Worm (Caenorhabditis elegans): ENCODE measurements around the gene C18A3.10.

Gene C18A3.10

ce11 chrII:5725094-5725493 lies 9.4 kb upstream of the C18A3.10 start (continued):
- TF ChIP-seq tbx-2 (tag; optimal IDR thresholded peaks at IDR 0.05) (peak; percentile 36), snu-23 (GFP tag; optimal IDR thresholded peaks at IDR 0.05) (peak; percentile 61), nhr-47 (tag; optimal IDR thresholded peaks at IDR 0.05) (peak; percentile 51), lsy-2 (tag; optimal IDR thresholded peaks at IDR 0.05) (peak in 1 of 2 experiments; percentile 71), mef-2 (tag; optimal IDR thresholded peaks at IDR 0.05) (no peak), lin-35 (GFP tag; optimal IDR thresholded peaks at IDR 0.05) (peak in 1 of 2 experiments; percentile 67), fkh-10 (GFP tag; optimal IDR thresholded peaks at IDR 0.05) (peak; percentile 85), nhr-20 (tag; optimal IDR thresholded peaks at IDR 0.05) (no peak), egl-13 (tag; optimal IDR thresholded peaks at IDR 0.05) (peak; percentile 60), irx-1 (tag; optimal IDR thresholded peaks at IDR 0.05) (peak; percentile 5), F16B12.6 (tag; optimal IDR thresholded peaks at IDR 0.05) (peak; percentile 6), nhr-77 (tag; optimal IDR thresholded peaks at IDR 0.05) (peak; percentile 1), fkh-8 (tag; optimal IDR thresholded peaks at IDR 0.05) (peak; percentile 95), ceh-8 (GFP tag; optimal IDR thresholded peaks at IDR 0.05) (peak; percentile 38), lin-14 (GFP tag; optimal IDR thresholded peaks at IDR 0.05) (peak; percentile 93), efl-1 (optimal IDR thresholded peaks at IDR 0.05) (peak; percentile 15 to 37), efl-1 (GFP tag; optimal IDR thresholded peaks at IDR 0.05 in 1 of 2) (no peak), ceh-88 (GFP tag; IDR thresholded peaks at IDR 0.05) (no peak), nhr-71 (tag; optimal IDR thresholded peaks at IDR 0.05) (peak; percentile 48), lin-15B (tag; optimal IDR thresholded peaks at IDR 0.05) (peak; percentile 15), unc-130 (tag; optimal IDR thresholded peaks at IDR 0.05) (no peak), ztf-11 (tag; optimal IDR thresholded peaks at IDR 0.05) (no peak), mep-1 (tag; optimal IDR thresholded peaks at IDR 0.05) (peak; percentile 46), isw-1 (GFP tag; IDR thresholded peaks at IDR 0.05) (peak; percentile 58), xbp-1 (tag; optimal IDR thresholded peaks at IDR 0.05) (peak; percentile 29), ets-5 (GFP tag; IDR thresholded peaks at IDR 0.05) (no peak), C16A3.4 (tag; optimal IDR thresholded peaks at IDR 0.05) (peak; percentile 42)

DNA sequence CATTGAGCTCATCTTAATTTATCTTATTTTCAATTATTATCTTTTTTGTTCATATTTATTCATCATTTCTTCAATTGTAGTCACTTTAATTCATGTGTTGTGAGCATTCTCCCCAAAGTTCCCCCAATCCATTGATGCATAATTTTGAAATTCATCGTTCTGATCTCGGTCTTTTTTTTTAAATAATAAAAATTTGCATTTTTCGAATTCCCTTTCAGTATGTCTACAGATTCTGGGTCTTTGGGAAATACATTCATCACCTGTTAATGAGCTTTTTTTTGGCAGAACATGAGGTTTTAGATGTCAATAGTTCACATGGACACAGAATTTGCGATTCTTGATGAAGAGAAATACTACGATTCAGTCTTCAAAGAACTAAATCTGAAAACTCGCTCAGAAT lies 4.2 kb upstream of the C18A3.10 start, which contains the start of gene damt-1:
Gene damt-1 (plus strand): TSS at position 301 of the 400 bp plus-strand sequence.
- TF ChIP-seq ztf-4 (tag; optimal IDR thresholded peaks at IDR 0.05) (no peak), irx-1 (tag; optimal IDR thresholded peaks at IDR 0.05) (no peak), lin-15B (tag; optimal IDR thresholded peaks at IDR 0.05) (no peak), Y116A8C.19 (tag; optimal IDR thresholded peaks at IDR 0.05; ENCODE audit: borderline replicate concordance) (no peak), efl-1 (optimal IDR thresholded peaks at IDR 0.05) (no peak), efl-1 (GFP tag; optimal IDR thresholded peaks at IDR 0.05 in 1 of 2) (no peak), nhr-28 (tag; optimal IDR thresholded peaks at IDR 0.05) (no peak), rnt-1 (tag; optimal IDR thresholded peaks at IDR 0.05) (no peak), zag-1 (tag; optimal IDR thresholded peaks at IDR 0.05) (no peak), nhr-90 (tag; optimal IDR thresholded peaks at IDR 0.05; ENCODE audit: poor library complexity) (no peak), nhr-19 (GFP tag; conservative IDR thresholded peaks at IDR 0.05) (no peak), unc-130 (tag; optimal IDR thresholded peaks at IDR 0.05) (no peak), snu-23 (GFP tag; optimal IDR thresholded peaks at IDR 0.05) (no peak), egl-27 (tag; optimal IDR thresholded peaks at IDR 0.05) (no peak), fkh-4 (tag; optimal IDR thresholded peaks at IDR 0.05; ENCODE audit: borderline replicate concordance) (no peak), fkh-8 (tag; optimal IDR thresholded peaks at IDR 0.05) (no peak), ceh-90 (tag; optimal IDR thresholded peaks at IDR 0.05) (no peak), dpl-1 (GFP tag; optimal IDR thresholded peaks at IDR 0.05) (no peak), lin-35 (GFP tag; optimal IDR thresholded peaks at IDR 0.05) (no peak), nhr-47 (tag; optimal IDR thresholded peaks at IDR 0.05) (no peak)

- TF ChIP-seq nhr-76 (tag; optimal IDR thresholded peaks at IDR 0.05): no peak
- no peak for TF ChIP-seq hpl-2 (GFP tag; optimal IDR thresholded peaks at IDR 0.05)
- no peak for TF ChIP-seq ets-5 (GFP tag; IDR thresholded peaks at IDR 0.05)
- TF ChIP-seq ceh-90 (tag; optimal IDR thresholded peaks at IDR 0.05): no peak
- TF ChIP-seq isw-1 (GFP tag; IDR thresholded peaks at IDR 0.05): no peak
Measured at ce11 chrII:5717831-5718230, 2.2 kb upstream of the C18A3.10 start, which contains the start of gene zipt-3. Gene zipt-3 (plus strand): TSS chrII:5718131.

All from whole organism, L1 larva.